Worm (Caenorhabditis elegans): ENCODE measurements around the gene pitr-1.

pitr-1 gene

ce11 chrIV:7402077-7402476 lies 8.2 kb downstream of the pitr-1 start:
- TF ChIP-seq dao-5 (tag; optimal IDR thresholded peaks at IDR 0.05) (no peak), W03F9.2 (tag; optimal IDR thresholded peaks at IDR 0.05) (no peak), him-1 (tag; optimal IDR thresholded peaks at IDR 0.05) (peak; percentile 83)

- TF ChIP-seq dao-5 (tag; optimal IDR thresholded peaks at IDR 0.05) (no peak), W03F9.2 (tag; optimal IDR thresholded peaks at IDR 0.05) (no peak), him-1 (tag; optimal IDR thresholded peaks at IDR 0.05) (no peak)
Measured at ce11 chrIV:7403422-7403821, 9.5 kb downstream of the pitr-1 start.

- TF ChIP-seq dao-5 (tag; optimal IDR thresholded peaks at IDR 0.05) = no peak
- TF ChIP-seq him-1 (tag; optimal IDR thresholded peaks at IDR 0.05) = no peak
- TF ChIP-seq W03F9.2 (tag; optimal IDR thresholded peaks at IDR 0.05) = no peak
Measured at ce11 chrIV:7404934-7405632, 11.2 kb downstream of the pitr-1 start, which contains the start of the genes C48A7.16 and egl-19. Gene C48A7.16, plus strand, starts transcription at chrIV:7405477. Gene egl-19, plus strand, starts transcription at chrIV:7405582.

- no peak for TF ChIP-seq dao-5 (tag; optimal IDR thresholded peaks at IDR 0.05)
- no peak for TF ChIP-seq him-1 (tag; optimal IDR thresholded peaks at IDR 0.05)
- TF ChIP-seq W03F9.2 (tag; optimal IDR thresholded peaks at IDR 0.05) = no peak
Measured at ce11 chrIV:7406690-7407089, 12.8 kb downstream of the pitr-1 start.

ce11 chrIV:7407301-7407700 lies 13.4 kb downstream of the pitr-1 start:
- no peak for TF ChIP-seq dao-5 (tag; optimal IDR thresholded peaks at IDR 0.05)
- no peak for TF ChIP-seq W03F9.2 (tag; optimal IDR thresholded peaks at IDR 0.05)
- TF ChIP-seq him-1 (tag; optimal IDR thresholded peaks at IDR 0.05) = no peak

ce11 chrIV:7413573-7413972 lies 19.7 kb downstream of the pitr-1 start:
- TF ChIP-seq dao-5 (tag; optimal IDR thresholded peaks at IDR 0.05) (no peak), him-1 (tag; optimal IDR thresholded peaks at IDR 0.05) (no peak), W03F9.2 (tag; optimal IDR thresholded peaks at IDR 0.05) (no peak)

ce11 chrIV:7414163-7414562 lies 20.3 kb downstream of the pitr-1 start:
- TF ChIP-seq him-1 (tag; optimal IDR thresholded peaks at IDR 0.05) (no peak), dao-5 (tag; optimal IDR thresholded peaks at IDR 0.05) (no peak), W03F9.2 (tag; optimal IDR thresholded peaks at IDR 0.05) (no peak)

ce11 chrIV:7418818-7419217 lies 24.9 kb downstream of the pitr-1 start, which contains the start of gene B0496.6:
Gene B0496.6, plus strand, starts transcription at chrIV:7419118.
- no peak for TF ChIP-seq him-1 (tag; optimal IDR thresholded peaks at IDR 0.05)
- TF ChIP-seq W03F9.2 (tag; optimal IDR thresholded peaks at IDR 0.05) = no peak
- no peak for TF ChIP-seq dao-5 (tag; optimal IDR thresholded peaks at IDR 0.05)

ce11 chrIV:7420913-7421312 lies 27.0 kb downstream of the pitr-1 start, which contains the start of gene srtx-1:
Gene srtx-1, plus strand, starts transcription at chrIV:7421213.
- TF ChIP-seq W03F9.2 (tag; optimal IDR thresholded peaks at IDR 0.05) = no peak
- no peak for TF ChIP-seq dao-5 (tag; optimal IDR thresholded peaks at IDR 0.05)
- no peak for TF ChIP-seq him-1 (tag; optimal IDR thresholded peaks at IDR 0.05)

- TF ChIP-seq W03F9.2 (tag; optimal IDR thresholded peaks at IDR 0.05) (no peak), dao-5 (tag; optimal IDR thresholded peaks at IDR 0.05) (no peak), him-1 (tag; optimal IDR thresholded peaks at IDR 0.05) (no peak)
Measured at ce11 chrIV:7424198-7424597, 30.3 kb downstream of the pitr-1 start, which contains the start of gene unc-82. Gene unc-82, plus strand, starts transcription at chrIV:7424498.

ce11 chrIV:7426055-7426454 lies 32.2 kb downstream of the pitr-1 start:
- TF ChIP-seq him-1 (tag; optimal IDR thresholded peaks at IDR 0.05) = no peak
- no peak for TF ChIP-seq W03F9.2 (tag; optimal IDR thresholded peaks at IDR 0.05)
- TF ChIP-seq dao-5 (tag; optimal IDR thresholded peaks at IDR 0.05) = no peak

- TF ChIP-seq dao-5 (tag; optimal IDR thresholded peaks at IDR 0.05) = no peak
- no peak for TF ChIP-seq W03F9.2 (tag; optimal IDR thresholded peaks at IDR 0.05)
- no peak for TF ChIP-seq him-1 (tag; optimal IDR thresholded peaks at IDR 0.05)
Measured at ce11 chrIV:7428347-7428746, 34.5 kb downstream of the pitr-1 start.

- TF ChIP-seq dao-5 (tag; optimal IDR thresholded peaks at IDR 0.05) (no peak), him-1 (tag; optimal IDR thresholded peaks at IDR 0.05) (no peak), W03F9.2 (tag; optimal IDR thresholded peaks at IDR 0.05) (no peak)
Measured at ce11 chrIV:7428998-7429397, 35.1 kb downstream of the pitr-1 start.

- TF ChIP-seq him-1 (tag; optimal IDR thresholded peaks at IDR 0.05) (no peak), W03F9.2 (tag; optimal IDR thresholded peaks at IDR 0.05) (no peak), dao-5 (tag; optimal IDR thresholded peaks at IDR 0.05) (no peak)
Measured at ce11 chrIV:7433858-7434257, 40.0 kb downstream of the pitr-1 start, which contains the start of gene B0496.11. Gene B0496.11, minus strand, starts transcription at chrIV:7433958.

ce11 chrIV:7439377-7439776 lies 45.5 kb downstream of the pitr-1 start:
- TF ChIP-seq W03F9.2 (tag; optimal IDR thresholded peaks at IDR 0.05) (no peak), him-1 (tag; optimal IDR thresholded peaks at IDR 0.05) (no peak), dao-5 (tag; optimal IDR thresholded peaks at IDR 0.05) (no peak)

Measured in whole organism, L4/young adult.